Fruit fly (Drosophila melanogaster) Kc167 (cell line): ENCODE data around the gene CG32148.

ENCODE experiments used
- Myc ChIP-seq: fragments of >200 bp; optimal IDR thresholded peaks from 2 replicates; lab custom pipeline; 2017; ENCODE audit warnings: missing external identifiers
- Sin3A ChIP-seq: fragments of >200 bp; optimal IDR thresholded peaks from 2 replicates; lab custom pipeline; 2018; ENCODE audit warnings: missing external identifiers
- h ChIP-seq: fragments of >200 bp; optimal IDR thresholded peaks from 3 replicates; lab custom pipeline; 2018; ENCODE audit warnings: missing external identifiers
- insv ChIP-seq: fragments of >200 bp; optimal IDR thresholded peaks from 3 replicates; lab custom pipeline; 2018; ENCODE audit warnings: missing external identifiers
- psq ChIP-seq: fragments of >200 bp; optimal IDR thresholded peaks from 2 replicates; lab custom pipeline; 2017; ENCODE audit warnings: missing external identifiers

- TF ChIP-seq h (lab: Kevin White, UChicago) (no peak), psq (lab: Kevin White, UChicago) (no peak), insv (lab: Kevin White, UChicago) (no peak), Sin3A (lab: Kevin White, UChicago) (no peak), Myc (lab: Kevin White, UChicago) (no peak)
Observed at dm6 chr3L:15050706-15051105, 27.4 kb downstream of the CG32148 start, which contains the start of gene CG12310.
